Fruit fly (Drosophila melanogaster) whole organism, embryonic: Measurements from ENCODE around the gene Srp19.

Experiments
- Antp ChIP-seq: fragments of 200-800 bp; sonication (Bioruptor generic); optimal IDR thresholded peaks from 3 replicates; lab custom pipeline; 2016; ENCODE audit warnings: missing biosample characterization, missing genetic modification characterization
- B-H1 ChIP-seq: fragments of 200-800 bp; sonication (Bioruptor generic); IDR thresholded peaks from 3 replicates; pipeline ENCODE4 v1.3.6; 2022; ENCODE audit warnings: missing biosample characterization, missing genetic modification characterization
- BEAF-32 ChIP-seq: fragments of 200-800 bp; sonication (Bioruptor generic); optimal IDR thresholded peaks from 3 replicates; lab custom pipeline; 2017; ENCODE audit warnings: missing biosample characterization, missing genetic modification characterization, mild to moderate bottlenecking, moderate library complexity, missing genetic modification reagents
- C15 ChIP-seq: fragments of 200-800 bp; sonication (Bioruptor generic); IDR thresholded peaks from 3 replicates; pipeline ENCODE4 v1.3.6; 2022; ENCODE audit warnings: missing biosample characterization, missing genetic modification characterization
- CG10209 ChIP-seq: fragments of 200-800 bp; sonication (Bioruptor generic); optimal IDR thresholded peaks from 3 replicates; lab custom pipeline; 2017; ENCODE audit warnings: missing biosample characterization, mild to moderate bottlenecking, missing genetic modification characterization, missing genetic modification reagents
- CG10267 ChIP-seq: fragments of 200-800 bp; sonication (Bioruptor generic); optimal IDR thresholded peaks from 2 replicates; lab custom pipeline; 2018; ENCODE audit warnings: missing biosample characterization, mild to moderate bottlenecking, missing genetic modification characterization, moderate library complexity
- CG10366 ChIP-seq: fragments of 200-800 bp; sonication (Bioruptor generic); IDR thresholded peaks from 2 replicates; pipeline ENCODE4 v1.3.6; 2022; ENCODE audit warnings: missing biosample characterization, missing genetic modification characterization
- CG10462 ChIP-seq: fragments of 200-800 bp; sonication (Bioruptor generic); optimal IDR thresholded peaks from 2 replicates; lab custom pipeline; 2016; ENCODE audit warnings: missing biosample characterization, missing genetic modification characterization
- CG13424 ChIP-seq: fragments of 200-800 bp; sonication (Bioruptor generic); optimal IDR thresholded peaks from 2 replicates; lab custom pipeline; 2019; ENCODE audit warnings: missing biosample characterization, mild to moderate bottlenecking, missing genetic modification characterization, moderate library complexity
- CG13775 ChIP-seq: fragments of 200-800 bp; sonication (Bioruptor generic); optimal IDR thresholded peaks from 3 replicates; lab custom pipeline; 2017; ENCODE audit warnings: missing biosample characterization, mild to moderate bottlenecking, missing genetic modification characterization
- CG14965 ChIP-seq: fragments of 200-800 bp; sonication (Bioruptor generic); optimal IDR thresholded peaks from 2 replicates; lab custom pipeline; 2016; ENCODE audit warnings: missing biosample characterization, missing genetic modification characterization, borderline replicate concordance
- CG15601 ChIP-seq: fragments of 200-800 bp; sonication (Bioruptor generic); optimal IDR thresholded peaks from 3 replicates; lab custom pipeline; 2019; ENCODE audit warnings: missing biosample characterization, mild to moderate bottlenecking, missing genetic modification characterization, moderate library complexity
- CG17612 ChIP-seq: fragments of 200-800 bp; sonication (Bioruptor generic); IDR thresholded peaks from 2 replicates; pipeline ENCODE4 v1.3.6; 2022; ENCODE audit warnings: missing biosample characterization, missing genetic modification characterization
- CG2712 ChIP-seq: fragments of 200-800 bp; optimal IDR thresholded peaks from 3 replicates; lab custom pipeline; 2019; ENCODE audit warnings: missing biosample characterization, mild to moderate bottlenecking, missing genetic modification characterization, moderate library complexity
- CG32772 ChIP-seq: fragments of 200-800 bp; sonication (Bioruptor generic); IDR thresholded peaks from 2 replicates; pipeline ENCODE4 v1.3.6; 2022; ENCODE audit warnings: missing biosample characterization, missing genetic modification characterization
- CG34376 ChIP-seq: fragments of 200-800 bp; sonication (Bioruptor generic); optimal IDR thresholded peaks from 2 replicates; lab custom pipeline; 2018; ENCODE audit warnings: missing biosample characterization, mild to moderate bottlenecking, missing genetic modification characterization
- CG9215 ChIP-seq: fragments of 200-800 bp; sonication (Bioruptor generic); IDR thresholded peaks from 2 replicates; pipeline ENCODE4 v1.3.6; 2022; ENCODE audit warnings: missing biosample characterization, missing genetic modification characterization
- CHES-1-like ChIP-seq: fragments of 200-800 bp; sonication (Bioruptor generic); optimal IDR thresholded peaks from 2 replicates; lab custom pipeline; 2016; ENCODE audit warnings: missing biosample characterization, missing genetic modification characterization
- D19A ChIP-seq: fragments of 200-800 bp; optimal IDR thresholded peaks from 3 replicates; lab custom pipeline; 2019; ENCODE audit warnings: missing biosample characterization, mild to moderate bottlenecking, missing genetic modification characterization, moderate library complexity
- Deaf1 ChIP-seq: fragments of 200-800 bp; optimal IDR thresholded peaks from 3 replicates; lab custom pipeline; 2019; ENCODE audit warnings: missing biosample characterization, mild to moderate bottlenecking, missing genetic modification characterization, moderate library complexity
- Dek ChIP-seq: fragments of 200-800 bp; sonication (Bioruptor generic); optimal IDR thresholded peaks from 3 replicates; lab custom pipeline; 2019; ENCODE audit warnings: missing biosample characterization, mild to moderate bottlenecking, missing genetic modification characterization, moderate library complexity
- Dll ChIP-seq: fragments of 200-800 bp; sonication (Bioruptor generic); IDR thresholded peaks from 4 replicates; pipeline ENCODE4 v1.3.6; 2022; ENCODE audit warnings: missing biosample characterization, missing genetic modification characterization; ENCODE audit not compliant: partially characterized antibody
- Eip74EF ChIP-seq, 2 experiments: fragments of 200-800 bp in 1 of 2; fragments of >200 bp in 1 of 2; sonication (Bioruptor generic) in 1 of 2; optimal IDR thresholded peaks; 2 replicates each; lab custom pipeline; 2017 to 2019; ENCODE audit warnings: missing biosample characterization in 2 of 2, missing genetic modification characterization in 2 of 2, mild to moderate bottlenecking in 1 of 2, moderate library complexity in 1 of 2
- Ptx1 ChIP-seq: fragments of 200-800 bp; sonication (Bioruptor generic); IDR thresholded peaks from 2 replicates; pipeline ENCODE4 v1.3.6; 2022; ENCODE audit warnings: missing biosample characterization, missing genetic modification characterization
- Rfx ChIP-seq: fragments of 200-800 bp; sonication (Bioruptor generic); IDR thresholded peaks from 2 replicates; pipeline ENCODE4 v1.3.6; 2022; ENCODE audit warnings: missing biosample characterization, missing genetic modification characterization
- Sry-β ChIP-seq: fragments of 200-800 bp; sonication (Bioruptor generic); optimal IDR thresholded peaks from 2 replicates; lab custom pipeline; 2018; ENCODE audit warnings: missing biosample characterization, mild to moderate bottlenecking, missing genetic modification characterization, moderate library complexity
- Stat92E ChIP-seq, 3 experiments: fragments of >200 bp in 2 of 3; fragments of 200-800 bp in 1 of 3; sonication (Bioruptor generic) in 1 of 3; optimal IDR thresholded peaks; 2 replicates each; lab custom pipeline; 2017 to 2019; ENCODE audit warnings: missing biosample characterization in 3 of 3, missing genetic modification characterization in 3 of 3, mild to moderate bottlenecking in 1 of 3, moderate library complexity in 1 of 3
- Xbp1 ChIP-seq: fragments of 200-800 bp; sonication (Bioruptor generic); optimal IDR thresholded peaks from 3 replicates; lab custom pipeline; 2016; ENCODE audit warnings: missing biosample characterization, mild to moderate bottlenecking, missing genetic modification characterization
- bbx ChIP-seq: fragments of 200-800 bp; sonication (Bioruptor generic); IDR thresholded peaks from 2 replicates; pipeline ENCODE4 v1.3.6; 2022; ENCODE audit warnings: missing biosample characterization, missing genetic modification characterization; ENCODE audit not compliant: partially characterized antibody
- chif ChIP-seq, 2 experiments: fragments of 200-800 bp; sonication (Bioruptor generic); optimal IDR thresholded peaks; 3 replicates each; lab custom pipeline; 2016; ENCODE audit warnings: missing biosample characterization in 2 of 2, missing genetic modification characterization in 2 of 2
- dati ChIP-seq: fragments of 200-800 bp; sonication (Bioruptor generic); IDR thresholded peaks from 2 replicates; pipeline ENCODE4 v1.3.6; 2022; ENCODE audit warnings: missing biosample characterization, missing genetic modification characterization
- dm ChIP-seq: fragments of 200-800 bp; sonication (Bioruptor generic); optimal IDR thresholded peaks from 3 replicates; lab custom pipeline; 2016; ENCODE audit warnings: missing biosample characterization, missing genetic modification characterization
- en ChIP-seq: fragments of 200-800 bp; sonication (Bioruptor generic); optimal IDR thresholded peaks from 2 replicates; lab custom pipeline; 2016; ENCODE audit warnings: missing biosample characterization, missing genetic modification characterization
- esg ChIP-seq: fragments of 200-800 bp; sonication (Bioruptor generic); conservative IDR thresholded peaks from 2 replicates; pipeline ENCODE4 v1.3.6; 2022; ENCODE audit warnings: missing biosample characterization, missing genetic modification characterization
- gce ChIP-seq: fragments of 200-800 bp; sonication (Bioruptor generic); IDR thresholded peaks from 3 replicates; pipeline ENCODE4 v1.3.6; 2022; ENCODE audit warnings: missing biosample characterization, missing genetic modification characterization
- hth ChIP-seq: fragments of >200 bp; optimal IDR thresholded peaks from 2 replicates; lab custom pipeline; 2017; ENCODE audit warnings: inconsistent platforms
- mirr ChIP-seq: fragments of 200-800 bp; sonication (Bioruptor generic); optimal IDR thresholded peaks from 3 replicates; lab custom pipeline; 2018; ENCODE audit warnings: missing biosample characterization, mild to moderate bottlenecking, missing genetic modification characterization
- onecut ChIP-seq: fragments of 200-800 bp; sonication (Bioruptor generic); IDR thresholded peaks from 2 replicates; pipeline ENCODE4 v1.3.6; 2022; ENCODE audit warnings: missing biosample characterization, missing genetic modification characterization
- prd ChIP-seq, 3 experiments: fragments of >200 bp in 2 of 3; fragments of 200-800 bp in 1 of 3; sonication (Bioruptor generic) in 1 of 3; optimal IDR thresholded peaks in 2 of 3; IDR thresholded peaks in 1 of 3; 2 replicates in 2 of 3; 3 replicates in 1 of 3; pipeline versions ENCODE4 v1.3.6 to Lab custom; 2017 to 2022; ENCODE audit warnings: missing biosample characterization in 1 of 3, missing genetic modification characterization in 1 of 3
- repo ChIP-seq: fragments of 200-800 bp; sonication (Bioruptor generic); optimal IDR thresholded peaks from 2 replicates; lab custom pipeline; 2016; ENCODE audit warnings: missing biosample characterization, missing genetic modification characterization
- run ChIP-seq: fragments of 200-800 bp; sonication (Bioruptor generic); optimal IDR thresholded peaks from 3 replicates; lab custom pipeline; 2018; ENCODE audit warnings: missing biosample characterization, mild to moderate bottlenecking, missing genetic modification characterization
- salm ChIP-seq: fragments of 200-800 bp; sonication (Bioruptor generic); optimal IDR thresholded peaks from 2 replicates; lab custom pipeline; 2018; ENCODE audit warnings: missing biosample characterization, mild to moderate bottlenecking, missing genetic modification characterization
- sim ChIP-seq: fragments of 200-800 bp; sonication (Bioruptor generic); IDR thresholded peaks from 2 replicates; pipeline ENCODE4 v1.3.6; 2022; ENCODE audit warnings: missing biosample characterization, missing genetic modification characterization
- sr ChIP-seq: fragments of 200-800 bp; sonication (Bioruptor generic); IDR thresholded peaks from 3 replicates; pipeline ENCODE4 v1.3.6; 2022; ENCODE audit warnings: missing biosample characterization, missing genetic modification characterization
- ssp ChIP-seq: fragments of 200-800 bp; sonication (Bioruptor generic); IDR thresholded peaks from 2 replicates; pipeline ENCODE4 v1.3.6; 2022; ENCODE audit warnings: missing biosample characterization, missing genetic modification characterization
- stwl ChIP-seq: fragments of 200-800 bp; sonication (Bioruptor generic); optimal IDR thresholded peaks from 3 replicates; lab custom pipeline; 2018; ENCODE audit warnings: missing biosample characterization, mild to moderate bottlenecking, missing genetic modification characterization, moderate library complexity
- wor ChIP-seq: fragments of 200-800 bp; sonication (Bioruptor generic); IDR thresholded peaks from 2 replicates; pipeline ENCODE4 v1.3.6; 2022; ENCODE audit warnings: missing biosample characterization, missing genetic modification characterization
- zen ChIP-seq: fragments of 200-800 bp; sonication (Bioruptor generic); optimal IDR thresholded peaks from 3 replicates; lab custom pipeline; 2018; ENCODE audit warnings: missing biosample characterization, mild to moderate bottlenecking, missing genetic modification characterization, moderate library complexity

The Srp19 gene

dm6 chr3L:7328567-7329253 lies 19.1 kb downstream of the Srp19 start, which contains the start of the genes mrva, CG42307 and mus312 (continued):
- TF ChIP-seq C15 (GFP tag; lab: Robert Waterston, UW) (0 out of 3 replicates have a peak, but pooled peaks have one; percentile 66), CG10209 (peak; percentile 89), Dll (peak; percentile 60; the same call in 3 of the 4 replicates), Eip74EF (GFP tag; optimal IDR thresholded peaks at IDR 0.05; lab: Kevin White, UChicago) (peak in 1 of 2 experiments; percentile 64), mirr (GFP tag; lab: Kevin White, UChicago) (peak; percentile 65), CG14965 (GFP tag; lab: Kevin White, UChicago) (no peak), Deaf1 (tag; lab: Kevin White, UChicago) (no peak), B-H1 (GFP tag; lab: Robert Waterston, UW) (peak; percentile 55), run (tag; lab: Kevin White, UChicago) (peak; percentile 80), CG10267 (tag; lab: Kevin White, UChicago) (peak; percentile 86), onecut (GFP tag; lab: Robert Waterston, UW) (peak; percentile 48), Stat92E (GFP tag; optimal IDR thresholded peaks at IDR 0.05; lab: Kevin White, UChicago) (peak in 1 of 3 experiments; percentile 36), Rfx (GFP tag; lab: Robert Waterston, UW) (peak; percentile 88), en (GFP tag; lab: Kevin White, UChicago) (no peak), dati (GFP tag; lab: Robert Waterston, UW) (no peak), bbx (GFP tag; lab: Robert Waterston, UW) (peak; percentile 55; the same call in 1 of the 2 replicates), CG2712 (peak; percentile 95), CHES-1-like (peak; percentile 29), Xbp1 (peak; percentile 86), prd (optimal IDR thresholded peaks at IDR 0.05; lab: Kevin White, UChicago) (no peak), prd (GFP tag; IDR thresholded peaks at IDR 0.05; lab: Robert Waterston, UW) (peak; percentile 82), Sry-β (GFP tag; lab: Kevin White, UChicago) (peak; percentile 43), BEAF-32 (GFP tag; lab: Kevin White, UChicago) (peak; percentile 33), D19A (tag; lab: Kevin White, UChicago) (peak; percentile 88), wor (GFP tag; lab: Robert Waterston, UW) (peak; percentile 76), sim (GFP tag; lab: Robert Waterston, UW) (0 out of 2 replicates have a peak, but pooled peaks have one; percentile 13), gce (GFP tag; lab: Robert Waterston, UW) (0 out of 3 replicates have a peak, but pooled peaks have one; percentile 14), CG10366 (peak; percentile 77), zen (tag; lab: Kevin White, UChicago) (peak; percentile 97), Antp (GFP tag; lab: Kevin White, UChicago) (peak; percentile 39), CG9215 (GFP tag; lab: Robert Waterston, UW) (peak; percentile 74), CG13775 (GFP tag; lab: Kevin White, UChicago) (peak; percentile 93), stwl (peak; percentile 90), sr (GFP tag; lab: Robert Waterston, UW) (no peak), CG17612 (GFP tag; lab: Robert Waterston, UW) (no peak), CG32772 (GFP tag; lab: Robert Waterston, UW) (peak; percentile 82), salm (peak; percentile 87), dm (GFP tag; lab: Kevin White, UChicago) (peak; percentile 24), Ptx1 (GFP tag; lab: Robert Waterston, UW) (peak; percentile 90), chif (GFP tag; optimal IDR thresholded peaks at IDR 0.05; lab: Kevin White, UChicago) (peak in 1 of 2 experiments; percentile 49), ssp (GFP tag; lab: Robert Waterston, UW) (peak; percentile 84), CG13424 (tag; lab: Kevin White, UChicago) (peak; percentile 97), esg (GFP tag; lab: Robert Waterston, UW) (peak; percentile 86), hth (lab: Kevin White, UChicago) (no peak), Dek (tag; lab: Kevin White, UChicago) (peak; percentile 91), CG15601 (tag; lab: Kevin White, UChicago) (peak; percentile 93), repo (GFP tag; lab: Kevin White, UChicago) (peak; percentile 52), CG10462 (peak; percentile 72), CG34376 (GFP tag; lab: Kevin White, UChicago) (peak; percentile 48)
